Worm (Caenorhabditis elegans): Measurements from ENCODE around the gene pap-2.

The pap-2 gene

DNA sequence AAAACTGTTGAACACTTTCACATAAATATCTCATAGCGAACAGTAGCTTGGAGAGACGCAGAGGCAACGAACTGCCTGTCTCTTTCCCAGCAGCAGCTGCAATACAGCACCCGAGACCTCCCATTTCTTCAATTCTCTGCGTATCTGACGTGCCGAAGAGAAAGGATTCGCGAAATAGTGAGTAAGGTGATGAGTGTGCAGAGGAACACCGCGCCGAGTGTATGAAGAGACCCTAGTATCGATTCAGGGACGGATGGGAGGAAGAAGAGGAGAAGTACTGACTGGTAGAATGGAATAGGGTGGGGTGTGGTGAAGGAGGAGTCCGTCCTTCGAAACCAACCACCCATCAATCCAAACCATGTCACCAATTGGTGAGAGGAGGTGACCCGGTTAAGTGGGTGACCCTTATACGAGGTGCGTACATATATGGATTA, 36.9 kb upstream of the pap-2 start:
- TF ChIP-seq ztf-4 (tag; optimal IDR thresholded peaks at IDR 0.05) (no peak), sea-2 (GFP tag; optimal IDR thresholded peaks at IDR 0.05) (no peak), zag-1 (tag; optimal IDR thresholded peaks at IDR 0.05) (no peak), fkh-2 (tag; optimal IDR thresholded peaks at IDR 0.05) (no peak), elt-2 (tag; optimal IDR thresholded peaks at IDR 0.05) (peak; percentile 60), nhr-28 (tag; optimal IDR thresholded peaks at IDR 0.05) (no peak), nhr-11 (tag; optimal IDR thresholded peaks at IDR 0.05) (peak; percentile 78), nhr-23 (tag; optimal IDR thresholded peaks at IDR 0.05) (peak; percentile 76), ceh-16 (tag; optimal IDR thresholded peaks at IDR 0.05) (no peak), pqm-1 (tag; optimal IDR thresholded peaks at IDR 0.05) (peak; percentile 13), nhr-237 (tag; optimal IDR thresholded peaks at IDR 0.05) (no peak), skn-1 (tag; optimal IDR thresholded peaks at IDR 0.05) (no peak), ZK546.5 (tag; optimal IDR thresholded peaks at IDR 0.05) (no peak), pha-4 (tag; optimal IDR thresholded peaks at IDR 0.05) (peak; percentile 77), nfya-1 (tag; optimal IDR thresholded peaks at IDR 0.05; ENCODE audit: insufficient read depth) (peak; percentile 88), lin-15B (tag; optimal IDR thresholded peaks at IDR 0.05) (peak; percentile 52), nhr-76 (tag; optimal IDR thresholded peaks at IDR 0.05) (no peak), fos-1 (tag; optimal IDR thresholded peaks at IDR 0.05) (no peak), snpc-4 (tag; optimal IDR thresholded peaks at IDR 0.05) (peak; percentile 4), hmg-11 (tag; optimal IDR thresholded peaks at IDR 0.05) (peak; percentile 86), nhr-67 (tag; optimal IDR thresholded peaks at IDR 0.05) (no peak), egl-5 (tag; optimal IDR thresholded peaks at IDR 0.05) (peak; percentile 92), lsy-12 (tag; optimal IDR thresholded peaks at IDR 0.05) (peak; percentile 56), nhr-12 (tag; optimal IDR thresholded peaks at IDR 0.05) (no peak), elt-3 (tag; optimal IDR thresholded peaks at IDR 0.05) (no peak), ceh-82 (tag; optimal IDR thresholded peaks at IDR 0.05) (no peak), unc-62 (GFP tag; optimal IDR thresholded peaks at IDR 0.05) (peak; percentile 64), nhr-77 (tag; optimal IDR thresholded peaks at IDR 0.05) (no peak), unc-39 (tag; optimal IDR thresholded peaks at IDR 0.05) (no peak), ceh-28 (tag; optimal IDR thresholded peaks at IDR 0.05) (peak; percentile 85), nhr-43 (tag; optimal IDR thresholded peaks at IDR 0.05; ENCODE audit: poor library complexity, severe bottlenecking) (peak; percentile 41), tbx-2 (tag; optimal IDR thresholded peaks at IDR 0.05) (peak; percentile 30), mml-1 (tag; optimal IDR thresholded peaks at IDR 0.05) (no peak), ztf-11 (tag; optimal IDR thresholded peaks at IDR 0.05) (no peak), lin-39 (tag; optimal IDR thresholded peaks at IDR 0.05) (peak; percentile 11), ama-1 (optimal IDR thresholded peaks at IDR 0.05) (peak; percentile 86), aly-2 (tag; optimal IDR thresholded peaks at IDR 0.05) (no peak), egl-27 (tag; optimal IDR thresholded peaks at IDR 0.05) (no peak), ceh-9 (tag; optimal IDR thresholded peaks at IDR 0.05) (no peak), nhr-25 (tag; optimal IDR thresholded peaks at IDR 0.05) (peak; percentile 88), R02D3.7 (tag; optimal IDR thresholded peaks at IDR 0.05) (peak; percentile 47), elt-1 (tag; optimal IDR thresholded peaks at IDR 0.05) (peak; percentile 73), fkh-10 (GFP tag; optimal IDR thresholded peaks at IDR 0.05) (no peak), daf-12 (tag; optimal IDR thresholded peaks at IDR 0.05) (no peak), jun-1 (tag; optimal IDR thresholded peaks at IDR 0.05) (peak; percentile 43), eor-1 (tag; optimal IDR thresholded peaks at IDR 0.05) (no peak), mdl-1 (tag; optimal IDR thresholded peaks at IDR 0.05) (peak; percentile 66)

All from whole organism, L3 larva.